Worm (Caenorhabditis elegans) whole organism, L1 larva: ENCODE results near the gene K07H8.12.

Source experiments
- C04F5.9 ChIP-seq: sonication (generic microtip); optimal IDR thresholded peaks from 2 replicates; lab custom pipeline; 2016; ENCODE audit warnings: missing genetic modification characterization, missing compliant biosample characterization
- C34B4.2 ChIP-seq: sonication (generic microtip); optimal IDR thresholded peaks from 2 replicates; lab custom pipeline; 2017; ENCODE audit warnings: mild to moderate bottlenecking, missing genetic modification characterization, missing compliant biosample characterization
- F16B12.6 ChIP-seq: fragments of 150-350 bp; optimal IDR thresholded peaks from 2 replicates; lab custom pipeline; 2014; ENCODE audit warnings: missing biosample characterization, missing genetic modification characterization
- Y116A8C.19 ChIP-seq: sonication (generic microtip); optimal IDR thresholded peaks from 2 replicates; lab custom pipeline; 2016; ENCODE audit warnings: missing compliant biosample characterization, missing genetic modification characterization, borderline replicate concordance
- aha-1 ChIP-seq: fragments of 150-350 bp; optimal IDR thresholded peaks from 2 replicates; lab custom pipeline; 2014; ENCODE audit warnings: missing biosample characterization, missing genetic modification characterization
- blmp-1 ChIP-seq: fragments of 150-350 bp; optimal IDR thresholded peaks from 2 replicates; lab custom pipeline; 2014; ENCODE audit warnings: missing biosample characterization, missing genetic modification characterization
- ceh-8 ChIP-seq: fragments of 200-800 bp; sonication (Bioruptor generic); optimal IDR thresholded peaks from 2 replicates; lab custom pipeline; 2018; ENCODE audit warnings: mild to moderate bottlenecking, missing genetic modification characterization, moderate library complexity, missing compliant biosample characterization
- dpl-1 ChIP-seq, 3 experiments: fragments of 150-350 bp in 2 of 3; sonication (generic microtip) in 1 of 3; optimal IDR thresholded peaks; 2 replicates each; lab custom pipeline; 2014 to 2017; ENCODE audit warnings: missing biosample characterization in 3 of 3, missing genetic modification characterization in 3 of 3, missing genetic modification reagents in 3 of 3
- dsc-1 ChIP-seq: sonication (generic microtip); optimal IDR thresholded peaks from 2 replicates; lab custom pipeline; 2016; ENCODE audit warnings: mild to moderate bottlenecking, missing genetic modification characterization, missing compliant biosample characterization
- elt-2 ChIP-seq: sonication (generic microtip); optimal IDR thresholded peaks from 2 replicates; lab custom pipeline; 2016; ENCODE audit warnings: missing genetic modification characterization, mild to moderate bottlenecking, inconsistent platforms, missing compliant biosample characterization, missing genetic modification reagents
- elt-3 ChIP-seq, 6 experiments: fragments of 150-350 bp in 1 of 6; sonication (generic microtip); optimal IDR thresholded peaks; 2 replicates each; lab custom pipeline; 2017 to 2018; ENCODE audit warnings: missing biosample characterization in 6 of 6, missing genetic modification characterization in 6 of 6, inconsistent platforms in 1 of 6
- ets-5 ChIP-seq: fragments of 200-800 bp; sonication (Bioruptor generic); IDR thresholded peaks from 2 replicates; pipeline ENCODE4 v1.3.6; 2022; ENCODE audit warnings: missing genetic modification characterization, missing compliant biosample characterization
- fkh-10 ChIP-seq: sonication (generic microtip); optimal IDR thresholded peaks from 2 replicates; lab custom pipeline; 2017; ENCODE audit warnings: missing biosample characterization, missing genetic modification reagents, missing genetic modification characterization
- fkh-4 ChIP-seq: sonication (generic microtip); optimal IDR thresholded peaks from 2 replicates; lab custom pipeline; 2016; ENCODE audit warnings: missing compliant biosample characterization, missing genetic modification characterization, borderline replicate concordance
- irx-1 ChIP-seq: sonication (generic microtip); optimal IDR thresholded peaks from 2 replicates; lab custom pipeline; 2016; ENCODE audit warnings: missing genetic modification characterization, missing compliant biosample characterization
- isw-1 ChIP-seq: fragments of 200-800 bp; sonication (Bioruptor generic); IDR thresholded peaks from 2 replicates; pipeline ENCODE4 v1.3.6; 2022; ENCODE audit warnings: missing genetic modification characterization, missing compliant biosample characterization
- jun-1 ChIP-seq: fragments of 150-350 bp; optimal IDR thresholded peaks from 2 replicates; lab custom pipeline; 2014; ENCODE audit warnings: missing biosample characterization, missing genetic modification reagents, missing genetic modification characterization
- lin-13 ChIP-seq: fragments of 150-350 bp; optimal IDR thresholded peaks from 2 replicates; lab custom pipeline; 2014; ENCODE audit warnings: missing biosample characterization, missing genetic modification reagents, missing genetic modification characterization
- lin-14 ChIP-seq: fragments of 200-800 bp; sonication (Bioruptor generic); optimal IDR thresholded peaks from 2 replicates; lab custom pipeline; 2018; ENCODE audit warnings: mild to moderate bottlenecking, missing genetic modification characterization, moderate library complexity, missing compliant biosample characterization
- lin-15B ChIP-seq: fragments of 150-350 bp; sonication (generic microtip); optimal IDR thresholded peaks from 3 replicates; lab custom pipeline; 2014; ENCODE audit warnings: missing biosample characterization, missing genetic modification characterization
- lir-3 ChIP-seq: sonication (generic microtip); optimal IDR thresholded peaks from 2 replicates; lab custom pipeline; 2016; ENCODE audit warnings: mild to moderate bottlenecking, missing genetic modification characterization, moderate library complexity, missing compliant biosample characterization; ENCODE audit not compliant: poor library complexity
- lsy-2 ChIP-seq, 2 experiments: fragments of 150-350 bp; optimal IDR thresholded peaks; 2 replicates each; lab custom pipeline; 2014; ENCODE audit warnings: missing biosample characterization in 2 of 2, missing genetic modification characterization in 2 of 2
- mep-1 ChIP-seq: fragments of 150-350 bp; optimal IDR thresholded peaks from 2 replicates; lab custom pipeline; 2014; ENCODE audit warnings: missing biosample characterization, missing genetic modification characterization
- nhr-11 ChIP-seq: fragments of 150-350 bp; optimal IDR thresholded peaks from 2 replicates; lab custom pipeline; 2014; ENCODE audit warnings: missing biosample characterization, missing genetic modification characterization
- nhr-20 ChIP-seq: sonication (generic microtip); optimal IDR thresholded peaks from 2 replicates; lab custom pipeline; 2016; ENCODE audit warnings: mild to moderate bottlenecking, missing genetic modification characterization, missing compliant biosample characterization
- nhr-237 ChIP-seq: fragments of 150-350 bp; optimal IDR thresholded peaks from 2 replicates; lab custom pipeline; 2014; ENCODE audit warnings: missing biosample characterization, missing genetic modification characterization
- nhr-47 ChIP-seq: sonication (generic microtip); optimal IDR thresholded peaks from 2 replicates; lab custom pipeline; 2016; ENCODE audit warnings: mild to moderate bottlenecking, missing genetic modification characterization, moderate library complexity, missing compliant biosample characterization
- nhr-77 ChIP-seq: fragments of 150-350 bp; optimal IDR thresholded peaks from 2 replicates; lab custom pipeline; 2014; ENCODE audit warnings: missing biosample characterization, missing genetic modification characterization
- nhr-85 ChIP-seq: sonication (generic microtip); peaks from one replicate; lab custom pipeline; 2016; ENCODE audit warnings: missing genetic modification characterization, inconsistent platforms, missing compliant biosample characterization
- nhr-90 ChIP-seq: sonication (generic microtip); optimal IDR thresholded peaks from 2 replicates; lab custom pipeline; 2016; ENCODE audit warnings: mild to moderate bottlenecking, missing genetic modification characterization, missing compliant biosample characterization; ENCODE audit not compliant: poor library complexity
- pax-3 ChIP-seq: fragments of 200-800 bp; sonication (Bioruptor generic); optimal IDR thresholded peaks from 2 replicates; lab custom pipeline; 2018; ENCODE audit warnings: mild to moderate bottlenecking, missing genetic modification characterization, moderate library complexity, missing compliant biosample characterization
- pqm-1 ChIP-seq: sonication (generic microtip); optimal IDR thresholded peaks from 3 replicates; lab custom pipeline; 2017; ENCODE audit warnings: missing biosample characterization, missing genetic modification characterization
- snu-23 ChIP-seq: sonication (generic microtip); optimal IDR thresholded peaks from 2 replicates; lab custom pipeline; 2016; ENCODE audit warnings: missing genetic modification characterization, missing compliant biosample characterization
- sox-4 ChIP-seq: sonication (generic microtip); optimal IDR thresholded peaks from 2 replicates; lab custom pipeline; 2016; ENCODE audit warnings: missing genetic modification characterization, missing compliant biosample characterization
- swsn-7 ChIP-seq: sonication (generic microtip); optimal IDR thresholded peaks from 2 replicates; lab custom pipeline; 2016; ENCODE audit warnings: missing genetic modification characterization, missing compliant biosample characterization
- tbx-2 ChIP-seq: sonication (generic microtip); optimal IDR thresholded peaks from 2 replicates; lab custom pipeline; 2016; ENCODE audit warnings: missing genetic modification characterization, missing compliant biosample characterization
- unc-30 ChIP-seq: sonication (generic microtip); optimal IDR thresholded peaks from 2 replicates; lab custom pipeline; 2017; ENCODE audit warnings: missing biosample characterization, missing genetic modification characterization
- unc-86 ChIP-seq: sonication (generic microtip); optimal IDR thresholded peaks from 2 replicates; lab custom pipeline; 2016; ENCODE audit warnings: missing genetic modification characterization, missing compliant biosample characterization
- ztf-4 ChIP-seq: fragments of 150-350 bp; optimal IDR thresholded peaks from 2 replicates; lab custom pipeline; 2014; ENCODE audit warnings: missing biosample characterization, missing genetic modification characterization

K07H8.12 gene

ce11 chrIV:8276609-8277008, at the start of gene K07H8.12:
Gene K07H8.12, minus strand, starts transcription at chrIV:8276709.
- TF ChIP-seq lin-15B (tag; lab: Kevin White, UChicago) (no peak), pqm-1 (no peak), tbx-2 (tag; lab: Kevin White, UChicago) (no peak), swsn-7 (tag; lab: Kevin White, UChicago) (no peak), dpl-1 (GFP tag; optimal IDR thresholded peaks at IDR 0.05; lab: Kevin White, UChicago) (no peak), fkh-4 (tag; lab: Kevin White, UChicago) (no peak), ztf-4 (tag; lab: Kevin White, UChicago) (no peak), elt-3 (tag; optimal IDR thresholded peaks at IDR 0.05; lab: Kevin White, UChicago) (no peak), nhr-47 (tag; lab: Kevin White, UChicago) (no peak), unc-86 (no peak), jun-1 (tag; lab: Kevin White, UChicago) (no peak), aha-1 (tag; lab: Kevin White, UChicago) (no peak)
- TF ChIP-seq, all 84 proteins: peak for 0

- no peak for TF ChIP-seq jun-1 (tag; lab: Kevin White, UChicago)
- no peak for TF ChIP-seq mep-1 (tag; lab: Kevin White, UChicago)
- no peak for TF ChIP-seq ceh-8 (GFP tag; lab: Kevin White, UChicago)
- no peak for TF ChIP-seq lir-3 (tag; lab: Kevin White, UChicago)
- no peak for TF ChIP-seq aha-1 (tag; lab: Kevin White, UChicago)
- TF ChIP-seq, all 84 proteins: peak for 0
Measured at ce11 chrIV:8325667-8326066, 49.2 kb upstream of the K07H8.12 start, which contains the start of gene F35H10.3. Gene F35H10.3, plus strand, starts transcription at chrIV:8325967.

ce11 chrIV:8318799-8319198, 42.3 kb upstream of the K07H8.12 start:
- TF ChIP-seq blmp-1: peak; percentile 76
- TF ChIP-seq nhr-85: peak; percentile 71
- TF ChIP-seq pax-3 (tag; lab: Kevin White, UChicago): no peak
- TF ChIP-seq lin-14 (GFP tag; lab: Kevin White, UChicago): peak; percentile 40
- TF ChIP-seq lin-13 (GFP tag; lab: Kevin White, UChicago): no peak
- no peak for TF ChIP-seq fkh-10 (GFP tag; lab: Kevin White, UChicago)
- TF ChIP-seq lin-15B (tag; lab: Kevin White, UChicago): no peak
- TF ChIP-seq Y116A8C.19 (tag; lab: Kevin White, UChicago): no peak
- no peak for TF ChIP-seq irx-1 (tag; lab: Kevin White, UChicago)
- no peak for TF ChIP-seq F16B12.6 (tag; lab: Kevin White, UChicago)

ce11 chrIV:8317800-8318199, 41.3 kb upstream of the K07H8.12 start:
- TF ChIP-seq lsy-2 (tag; optimal IDR thresholded peaks at IDR 0.05; lab: Kevin White, UChicago): no peak
- no peak for TF ChIP-seq snu-23
- TF ChIP-seq C04F5.9: no peak
- TF ChIP-seq nhr-85: no peak
- no peak for TF ChIP-seq dsc-1 (tag; lab: Kevin White, UChicago)
- no peak for TF ChIP-seq ets-5 (GFP tag; lab: Robert Waterston, UW)
- TF ChIP-seq lin-14 (GFP tag; lab: Kevin White, UChicago): peak; percentile 39
- no peak for TF ChIP-seq nhr-237 (tag; lab: Kevin White, UChicago)
- TF ChIP-seq sox-4 (tag; lab: Kevin White, UChicago): no peak
- no peak for TF ChIP-seq isw-1 (GFP tag; lab: Robert Waterston, UW)
- no peak for TF ChIP-seq nhr-77 (tag; lab: Kevin White, UChicago)
- no peak for TF ChIP-seq nhr-11 (tag; lab: Kevin White, UChicago)
- peak in 2 of 6 experiments; percentile 5 to 13 for TF ChIP-seq elt-3 (tag; optimal IDR thresholded peaks at IDR 0.05; lab: Kevin White, UChicago)
- TF ChIP-seq nhr-47 (tag; lab: Kevin White, UChicago): no peak
- no peak for TF ChIP-seq elt-2
- TF ChIP-seq nhr-90 (tag; lab: Kevin White, UChicago): no peak
- TF ChIP-seq nhr-20: no peak
- peak; percentile 97 for TF ChIP-seq blmp-1
- no peak for TF ChIP-seq lir-3 (tag; lab: Kevin White, UChicago)
- no peak for TF ChIP-seq C34B4.2
- TF ChIP-seq unc-30 (tag; lab: Kevin White, UChicago): no peak
- TF ChIP-seq, all 84 proteins: peak for 3
